Worm (Caenorhabditis elegans) whole organism, young adult: ENCODE data around the gene F47D12.6.

Experiments used
- B0019.2 ChIP-seq: fragments of 200-800 bp; sonication (Bioruptor generic); conservative IDR thresholded peaks from 2 replicates; pipeline ENCODE4 v1.3.6; 2022; ENCODE audit warnings: missing genetic modification reagents, missing genetic modification characterization, missing compliant biosample characterization
- B0035.1 ChIP-seq: sonication (generic microtip); optimal IDR thresholded peaks from 2 replicates; lab custom pipeline; 2016; ENCODE audit warnings: missing genetic modification characterization, mild to moderate bottlenecking, missing compliant biosample characterization, missing genotype, missing genetic modification reagents
- B0336.3 ChIP-seq: fragments of 200-800 bp; sonication (Bioruptor generic); IDR thresholded peaks from 2 replicates; pipeline ENCODE4 v1.3.6; 2022; ENCODE audit warnings: missing genetic modification characterization, missing compliant biosample characterization
- D2030.7 ChIP-seq: fragments of 200-800 bp; sonication (Bioruptor generic); IDR thresholded peaks from 2 replicates; pipeline ENCODE4 v1.3.6; 2022; ENCODE audit warnings: missing genetic modification reagents, missing genetic modification characterization, missing compliant biosample characterization
- F39B2.1 ChIP-seq: fragments of 200-800 bp; sonication (Bioruptor generic); IDR thresholded peaks from 2 replicates; pipeline ENCODE4 v1.3.6; 2022; ENCODE audit warnings: missing genetic modification reagents, missing genetic modification characterization, missing compliant biosample characterization
- F49E8.2 ChIP-seq: sonication (generic microtip); optimal IDR thresholded peaks from 3 replicates; lab custom pipeline; 2017; ENCODE audit warnings: missing genetic modification characterization, mild to moderate bottlenecking, missing compliant biosample characterization, antibody characterized with exemption, moderate library complexity; ENCODE audit not compliant: insufficient read depth
- F55B11.4 ChIP-seq: sonication (generic microtip); optimal IDR thresholded peaks from 2 replicates; lab custom pipeline; 2016; ENCODE audit warnings: missing compliant biosample characterization, missing genetic modification characterization, borderline replicate concordance; ENCODE audit not compliant: insufficient read depth
- F57C9.4 ChIP-seq: sonication (generic microtip); optimal IDR thresholded peaks from 2 replicates; lab custom pipeline; 2017; ENCODE audit warnings: mild to moderate bottlenecking, missing genetic modification characterization, missing compliant biosample characterization
- K11D2.4 ChIP-seq: fragments of 200-800 bp; sonication (Bioruptor generic); IDR thresholded peaks from 2 replicates; pipeline ENCODE4 v1.3.6; 2022; ENCODE audit warnings: missing genetic modification reagents, missing genetic modification characterization, missing compliant biosample characterization
- Y53F4B.3 ChIP-seq: fragments of 200-800 bp; sonication (Bioruptor generic); IDR thresholded peaks from 2 replicates; pipeline ENCODE4 v1.3.6; 2022; ENCODE audit warnings: missing genetic modification reagents, missing genetic modification characterization, missing compliant biosample characterization
- Y53G8AR.9 ChIP-seq: fragments of 200-800 bp; sonication (Bioruptor generic); conservative IDR thresholded peaks from 2 replicates; pipeline ENCODE4 v1.3.6; 2022; ENCODE audit warnings: missing genetic modification reagents, missing genetic modification characterization, missing compliant biosample characterization
- Y79H2A.3 ChIP-seq: fragments of 200-800 bp; sonication (Bioruptor generic); conservative IDR thresholded peaks from 2 replicates; pipeline ENCODE4 v1.3.6; 2022; ENCODE audit warnings: missing genetic modification reagents, missing genetic modification characterization, missing compliant biosample characterization
- ZK185.1 ChIP-seq: sonication (generic microtip); optimal IDR thresholded peaks from 2 replicates; lab custom pipeline; 2016; ENCODE audit warnings: mild to moderate bottlenecking, missing genetic modification characterization, missing compliant biosample characterization; ENCODE audit not compliant: poor library complexity, severe bottlenecking
- akir-1 ChIP-seq: fragments of 200-800 bp; sonication (Bioruptor generic); optimal IDR thresholded peaks from 2 replicates; lab custom pipeline; 2018; ENCODE audit warnings: mild to moderate bottlenecking, missing genetic modification characterization, moderate library complexity, missing compliant biosample characterization
- aptf-3 ChIP-seq: fragments of 200-800 bp; sonication (Bioruptor generic); IDR thresholded peaks from 2 replicates; pipeline ENCODE4 v1.3.6; 2022; ENCODE audit warnings: missing genetic modification characterization, missing compliant biosample characterization
- athp-1 ChIP-seq: sonication (generic microtip); optimal IDR thresholded peaks from 2 replicates; lab custom pipeline; 2017; ENCODE audit warnings: mild to moderate bottlenecking, missing genetic modification characterization, missing compliant biosample characterization
- attf-3 ChIP-seq: fragments of 200-800 bp; sonication (Bioruptor generic); conservative IDR thresholded peaks from 2 replicates; pipeline ENCODE4 v1.3.6; 2022; ENCODE audit warnings: missing genetic modification reagents, missing genetic modification characterization, missing compliant biosample characterization
- attf-5 ChIP-seq: fragments of 200-800 bp; sonication (Bioruptor generic); optimal IDR thresholded peaks from 2 replicates; lab custom pipeline; 2018; ENCODE audit warnings: mild to moderate bottlenecking, missing genetic modification characterization, missing compliant biosample characterization
- ceh-100 ChIP-seq: fragments of 200-800 bp; sonication (Bioruptor generic); IDR thresholded peaks from 2 replicates; pipeline ENCODE4 v1.3.6; 2022; ENCODE audit warnings: missing genetic modification reagents, missing genetic modification characterization, missing compliant biosample characterization
- ceh-27 ChIP-seq: fragments of 200-800 bp; sonication (Bioruptor generic); optimal IDR thresholded peaks from 2 replicates; lab custom pipeline; 2018; ENCODE audit warnings: mild to moderate bottlenecking, missing genetic modification characterization, moderate library complexity, missing compliant biosample characterization
- ceh-79 ChIP-seq: sonication (generic microtip); optimal IDR thresholded peaks from 2 replicates; lab custom pipeline; 2017; ENCODE audit warnings: mild to moderate bottlenecking, missing genetic modification characterization, missing compliant biosample characterization
- dpl-1 ChIP-seq: fragments of 150-350 bp; optimal IDR thresholded peaks from 2 replicates; lab custom pipeline; 2014; ENCODE audit warnings: missing biosample characterization, missing genetic modification reagents, missing genetic modification characterization
- egl-18 ChIP-seq: fragments of 200-800 bp; sonication (Bioruptor generic); IDR thresholded peaks from 2 replicates; pipeline ENCODE4 v1.3.6; 2022; ENCODE audit warnings: missing genetic modification reagents, missing genetic modification characterization, missing compliant biosample characterization
- egrh-3 ChIP-seq: fragments of 200-800 bp; sonication (Bioruptor generic); IDR thresholded peaks from 2 replicates; pipeline ENCODE4 v1.3.6; 2022; ENCODE audit warnings: missing genetic modification reagents, missing genetic modification characterization, missing compliant biosample characterization
- ets-4 ChIP-seq: fragments of 200-800 bp; sonication (Bioruptor generic); optimal IDR thresholded peaks from 2 replicates; lab custom pipeline; 2018; ENCODE audit warnings: mild to moderate bottlenecking, missing genetic modification characterization, missing compliant biosample characterization
- him-1 ChIP-seq: sonication (generic microtip); optimal IDR thresholded peaks from 2 replicates; lab custom pipeline; 2016; ENCODE audit warnings: missing genotype, missing genetic modification reagents, missing genetic modification characterization, missing compliant biosample characterization
- hlh-12 ChIP-seq: sonication (generic microtip); optimal IDR thresholded peaks from 2 replicates; lab custom pipeline; 2016; ENCODE audit warnings: missing genetic modification characterization, missing compliant biosample characterization
- hlh-26 ChIP-seq: fragments of 200-800 bp; sonication (Bioruptor generic); conservative IDR thresholded peaks from 2 replicates; pipeline ENCODE4 v1.3.6; 2022; ENCODE audit warnings: missing genetic modification reagents, missing genetic modification characterization, missing compliant biosample characterization
- lin-54 ChIP-seq: fragments of 200-800 bp; sonication (Bioruptor generic); optimal IDR thresholded peaks from 2 replicates; lab custom pipeline; 2018; ENCODE audit warnings: mild to moderate bottlenecking, missing genetic modification characterization, missing compliant biosample characterization
- lsl-1 ChIP-seq: fragments of 200-800 bp; sonication (Bioruptor generic); optimal IDR thresholded peaks from 2 replicates; lab custom pipeline; 2018; ENCODE audit warnings: mild to moderate bottlenecking, missing genetic modification characterization, moderate library complexity, missing compliant biosample characterization
- madf-8 ChIP-seq: fragments of 200-800 bp; sonication (Bioruptor generic); conservative IDR thresholded peaks from 2 replicates; pipeline ENCODE4 v1.3.6; 2022; ENCODE audit warnings: missing genetic modification reagents, missing genetic modification characterization, missing compliant biosample characterization
- nhr-179 ChIP-seq: sonication (generic microtip); optimal IDR thresholded peaks from 2 replicates; lab custom pipeline; 2016; ENCODE audit warnings: mild to moderate bottlenecking, missing genetic modification characterization, missing compliant biosample characterization
- pbrm-1 ChIP-seq: fragments of 200-800 bp; sonication (Bioruptor generic); IDR thresholded peaks from 2 replicates; pipeline ENCODE4 v1.3.6; 2022; ENCODE audit warnings: missing genetic modification reagents, missing genetic modification characterization, missing compliant biosample characterization
- sea-2 ChIP-seq: fragments of 200-800 bp; sonication (Bioruptor generic); IDR thresholded peaks from 2 replicates; pipeline ENCODE4 v1.3.6; 2022; ENCODE audit warnings: missing genetic modification characterization, missing compliant biosample characterization
- snpc-1.1 ChIP-seq: sonication (generic microtip); optimal IDR thresholded peaks from 2 replicates; lab custom pipeline; 2017; ENCODE audit warnings: missing genetic modification characterization, mild to moderate bottlenecking, missing compliant biosample characterization, antibody characterized with exemption, moderate library complexity, missing genotype, missing genetic modification reagents; ENCODE audit not compliant: insufficient read depth
- snpc-3.4 ChIP-seq: sonication (generic microtip); optimal IDR thresholded peaks from 2 replicates; lab custom pipeline; 2017; ENCODE audit warnings: missing genetic modification characterization, mild to moderate bottlenecking, missing compliant biosample characterization, antibody characterized with exemption, moderate library complexity, missing genotype, missing genetic modification reagents
- somi-1 ChIP-seq: fragments of 200-800 bp; sonication (Bioruptor generic); optimal IDR thresholded peaks from 2 replicates; lab custom pipeline; 2018; ENCODE audit warnings: mild to moderate bottlenecking, missing genetic modification characterization, missing compliant biosample characterization
- tbx-9 ChIP-seq: sonication (generic microtip); optimal IDR thresholded peaks from 2 replicates; lab custom pipeline; 2016; ENCODE audit warnings: borderline replicate concordance, missing genetic modification characterization, inconsistent platforms, missing compliant biosample characterization
- tlf-1 ChIP-seq: fragments of 200-800 bp; sonication (Bioruptor generic); optimal IDR thresholded peaks from 2 replicates; lab custom pipeline; 2018; ENCODE audit warnings: mild to moderate bottlenecking, missing genetic modification characterization, missing compliant biosample characterization
- xnd-1 ChIP-seq: sonication (generic microtip); optimal IDR thresholded peaks from 2 replicates; lab custom pipeline; 2016; ENCODE audit warnings: missing genotype, missing genetic modification reagents, missing genetic modification characterization, missing compliant biosample characterization
- ztf-18 ChIP-seq: sonication (generic microtip); optimal IDR thresholded peaks from 2 replicates; lab custom pipeline; 2016; ENCODE audit warnings: missing genotype, mild to moderate bottlenecking, missing genetic modification characterization, missing compliant biosample characterization

Gene F47D12.6

DNA sequence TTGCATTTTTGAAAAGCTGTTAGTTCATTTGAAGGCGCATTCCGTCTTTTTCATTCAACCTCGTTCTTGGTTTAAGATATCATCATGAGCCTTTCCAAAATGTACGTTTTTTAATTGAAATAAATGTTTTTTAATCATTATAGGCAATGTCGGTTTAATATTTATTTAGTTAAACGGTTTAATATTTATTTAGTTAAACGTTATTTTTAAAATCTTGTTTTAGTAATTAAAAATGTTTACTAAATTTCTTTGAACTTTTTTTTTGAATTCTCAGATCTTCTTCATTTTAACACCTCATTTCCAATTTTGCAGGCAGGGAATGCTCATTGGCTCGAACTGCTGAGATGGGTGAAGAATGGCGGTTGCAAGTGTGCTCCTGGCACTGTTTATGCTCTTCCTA lies 22.0 kb upstream of the F47D12.6 start, which contains the start of gene gar-2:
TSS of gene gar-2 (plus strand) at position 301 of the 400 bp plus-strand sequence.
- TF ChIP-seq Y53G8AR.9 (GFP tag; lab: Robert Waterston, UW), result no peak
- no peak for TF ChIP-seq F57C9.4 (tag; lab: Kevin White, UChicago)
- TF ChIP-seq aptf-3, result no peak
- no peak for TF ChIP-seq ZK185.1 (tag; lab: Kevin White, UChicago)
- no peak for TF ChIP-seq hlh-12 (tag; lab: Kevin White, UChicago)
- TF ChIP-seq tlf-1 (GFP tag; lab: Kevin White, UChicago), result no peak
- no peak for TF ChIP-seq F49E8.2 (tag; lab: Kevin White, UChicago)
- no peak for TF ChIP-seq madf-8
- no peak for TF ChIP-seq snpc-3.4 (tag; lab: Kevin White, UChicago)
- no peak for TF ChIP-seq B0035.1 (tag; lab: Kevin White, UChicago)
- no peak for TF ChIP-seq ztf-18 (tag; lab: Kevin White, UChicago)
- TF ChIP-seq K11D2.4, result no peak
- TF ChIP-seq xnd-1 (tag; lab: Kevin White, UChicago), result no peak
- TF ChIP-seq ceh-79 (tag; lab: Kevin White, UChicago), result no peak
- no peak for TF ChIP-seq ceh-100 (GFP tag; lab: Robert Waterston, UW)
- no peak for TF ChIP-seq somi-1
- no peak for TF ChIP-seq hlh-26 (GFP tag; lab: Robert Waterston, UW)

DNA sequence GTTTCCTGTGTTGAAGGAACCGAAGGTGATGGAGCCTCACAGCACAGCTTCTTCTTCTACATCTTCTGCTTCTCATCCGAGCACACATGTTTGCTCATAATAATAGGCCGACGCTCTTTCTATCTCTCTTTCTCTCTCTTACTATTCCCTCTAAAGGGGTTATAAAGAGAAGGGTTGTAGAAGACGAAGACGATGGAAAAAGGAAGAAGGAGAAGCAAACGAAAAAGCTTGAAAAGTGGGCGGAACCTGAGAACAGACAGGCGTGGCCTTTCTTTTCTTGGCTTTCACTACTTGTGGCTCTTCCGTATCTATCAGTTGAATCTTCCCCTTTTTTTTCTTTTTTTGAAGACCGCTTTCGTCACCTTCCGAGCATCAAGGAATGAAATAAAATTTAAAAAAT lies 20.7 kb upstream of the F47D12.6 start:
- TF ChIP-seq F49E8.2 (tag; lab: Kevin White, UChicago) (no peak), ceh-79 (tag; lab: Kevin White, UChicago) (no peak), Y53F4B.3 (no peak), snpc-1.1 (tag; lab: Kevin White, UChicago) (no peak)

DNA sequence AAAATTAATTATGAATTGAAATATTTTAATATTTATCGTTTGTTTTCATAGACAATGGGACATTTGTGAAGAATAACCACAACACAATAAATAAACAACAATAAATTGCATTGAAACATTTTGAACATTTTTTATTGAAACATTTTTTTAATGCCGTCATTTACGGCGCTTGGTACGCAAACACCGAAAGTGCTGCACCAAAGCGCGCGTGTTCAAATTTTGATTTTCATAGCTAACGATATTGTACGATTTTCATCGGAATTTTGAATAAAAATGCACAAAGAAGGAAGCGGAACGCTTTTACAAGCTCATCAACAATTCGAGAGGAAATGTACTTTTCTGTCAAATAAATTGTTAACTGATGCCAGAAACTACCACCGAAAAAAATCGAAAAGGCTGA lies 16.7 kb upstream of the F47D12.6 start:
- TF ChIP-seq dpl-1 (GFP tag; lab: Kevin White, UChicago) (peak; percentile 2), athp-1 (tag; lab: Kevin White, UChicago) (no peak), lin-54 (GFP tag; lab: Kevin White, UChicago) (peak; percentile 16)

DNA sequence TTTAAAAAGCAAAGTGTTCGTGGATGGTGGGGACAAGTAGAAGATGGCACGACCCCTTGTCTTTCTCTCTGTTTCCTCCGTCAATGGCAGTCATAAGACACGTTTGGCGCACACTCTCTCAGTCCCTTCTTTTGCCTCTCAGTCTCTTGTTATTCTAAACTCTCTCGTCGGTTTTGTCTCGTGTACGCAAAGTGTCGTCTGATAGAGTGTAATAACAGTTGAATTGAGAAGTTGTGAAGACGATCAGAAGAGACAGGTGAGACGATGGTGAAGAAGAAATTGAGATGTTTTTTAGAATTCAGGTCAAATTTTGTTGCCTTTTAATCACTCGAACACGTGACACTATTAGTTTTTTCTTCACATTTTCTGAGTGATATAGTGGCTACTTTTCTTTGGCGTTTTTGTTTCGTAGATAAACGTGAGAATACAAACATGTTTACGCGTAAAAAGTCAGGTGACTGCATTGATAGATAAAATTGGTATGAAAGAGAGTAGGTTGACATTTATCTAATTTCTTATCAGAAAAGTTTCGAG lies 16.1 kb upstream of the F47D12.6 start, which contains the start of gene F47D12.9:
TSS of gene F47D12.9 (minus strand) at position 267 of the 534 bp plus-strand sequence.
- peak; percentile 46; the same call in 1 of the 2 replicates for TF ChIP-seq B0336.3 (GFP tag; lab: Robert Waterston, UW)
- TF ChIP-seq Y79H2A.3, result no peak
- TF ChIP-seq egrh-3 (GFP tag; lab: Robert Waterston, UW), result no peak
- TF ChIP-seq attf-3 (GFP tag; lab: Robert Waterston, UW), result no peak
- no peak for TF ChIP-seq B0019.2 (GFP tag; lab: Robert Waterston, UW)
- TF ChIP-seq ceh-27, result peak; percentile 78
- TF ChIP-seq lsl-1, result no peak
- TF ChIP-seq pbrm-1 (GFP tag; lab: Robert Waterston, UW), result 0 out of 2 replicates have a peak, but pooled peaks have one; percentile 46
- TF ChIP-seq lin-54 (GFP tag; lab: Kevin White, UChicago), result peak; percentile 16
- TF ChIP-seq somi-1, result peak; percentile 80
- no peak for TF ChIP-seq madf-8
- no peak for TF ChIP-seq aptf-3
- TF ChIP-seq snpc-1.1 (tag; lab: Kevin White, UChicago), result no peak
- no peak for TF ChIP-seq Y53F4B.3
- TF ChIP-seq ZK185.1 (tag; lab: Kevin White, UChicago), result no peak
- no peak for TF ChIP-seq F55B11.4 (tag; lab: Kevin White, UChicago)
- TF ChIP-seq him-1 (tag; lab: Kevin White, UChicago), result no peak
- TF ChIP-seq nhr-179 (tag; lab: Kevin White, UChicago), result no peak
- TF ChIP-seq ets-4 (GFP tag; lab: Kevin White, UChicago), result no peak
- no peak for TF ChIP-seq egl-18 (GFP tag; lab: Robert Waterston, UW)
- no peak for TF ChIP-seq akir-1 (GFP tag; lab: Kevin White, UChicago)
- TF ChIP-seq sea-2, result no peak
- no peak for TF ChIP-seq tbx-9 (tag; lab: Kevin White, UChicago)
- TF ChIP-seq D2030.7 (GFP tag; lab: Robert Waterston, UW), result no peak
- TF ChIP-seq F39B2.1 (GFP tag; lab: Robert Waterston, UW), result no peak
- no peak for TF ChIP-seq xnd-1 (tag; lab: Kevin White, UChicago)
- TF ChIP-seq attf-5 (GFP tag; lab: Kevin White, UChicago), result peak; percentile 82
